Worm (Caenorhabditis elegans) whole organism, L4/young adult: ENCODE data around the gene C15F1.1.

ENCODE experiments used
- W03F9.2 ChIP-seq: fragments of 150-350 bp; optimal IDR thresholded peaks from 2 replicates; lab custom pipeline; 2014; ENCODE audit warnings: missing biosample characterization, missing genetic modification characterization
- dao-5 ChIP-seq: sonication (generic microtip); optimal IDR thresholded peaks from 2 replicates; lab custom pipeline; 2016; ENCODE audit warnings: missing genotype, missing genetic modification characterization, moderate library complexity, missing compliant biosample characterization

ce11 chrII:6978908-6979307 lies 10.8 kb upstream of the C15F1.1 start:
- no peak for TF ChIP-seq dao-5 (tag; lab: Kevin White, UChicago)
- TF ChIP-seq W03F9.2 (tag; lab: Kevin White, UChicago) = no peak
